Fruit fly (Drosophila melanogaster) Kc167 (cell line): ENCODE measurements around the gene CG5050.

Experiments used
- Myc ChIP-seq: fragments of >200 bp; optimal IDR thresholded peaks from 2 replicates; lab custom pipeline; 2017; ENCODE audit warnings: missing external identifiers
- Sin3A ChIP-seq: fragments of >200 bp; optimal IDR thresholded peaks from 2 replicates; lab custom pipeline; 2018; ENCODE audit warnings: missing external identifiers
- h ChIP-seq: fragments of >200 bp; optimal IDR thresholded peaks from 3 replicates; lab custom pipeline; 2018; ENCODE audit warnings: missing external identifiers
- insv ChIP-seq: fragments of >200 bp; optimal IDR thresholded peaks from 3 replicates; lab custom pipeline; 2018; ENCODE audit warnings: missing external identifiers
- psq ChIP-seq: fragments of >200 bp; optimal IDR thresholded peaks from 2 replicates; lab custom pipeline; 2017; ENCODE audit warnings: missing external identifiers
- ttk ChIP-seq: sonication (Bioruptor generic); optimal IDR thresholded peaks from 2 replicates; lab custom pipeline; 2017; ENCODE audit warnings: missing external identifiers

The CG5050 gene

DNA sequence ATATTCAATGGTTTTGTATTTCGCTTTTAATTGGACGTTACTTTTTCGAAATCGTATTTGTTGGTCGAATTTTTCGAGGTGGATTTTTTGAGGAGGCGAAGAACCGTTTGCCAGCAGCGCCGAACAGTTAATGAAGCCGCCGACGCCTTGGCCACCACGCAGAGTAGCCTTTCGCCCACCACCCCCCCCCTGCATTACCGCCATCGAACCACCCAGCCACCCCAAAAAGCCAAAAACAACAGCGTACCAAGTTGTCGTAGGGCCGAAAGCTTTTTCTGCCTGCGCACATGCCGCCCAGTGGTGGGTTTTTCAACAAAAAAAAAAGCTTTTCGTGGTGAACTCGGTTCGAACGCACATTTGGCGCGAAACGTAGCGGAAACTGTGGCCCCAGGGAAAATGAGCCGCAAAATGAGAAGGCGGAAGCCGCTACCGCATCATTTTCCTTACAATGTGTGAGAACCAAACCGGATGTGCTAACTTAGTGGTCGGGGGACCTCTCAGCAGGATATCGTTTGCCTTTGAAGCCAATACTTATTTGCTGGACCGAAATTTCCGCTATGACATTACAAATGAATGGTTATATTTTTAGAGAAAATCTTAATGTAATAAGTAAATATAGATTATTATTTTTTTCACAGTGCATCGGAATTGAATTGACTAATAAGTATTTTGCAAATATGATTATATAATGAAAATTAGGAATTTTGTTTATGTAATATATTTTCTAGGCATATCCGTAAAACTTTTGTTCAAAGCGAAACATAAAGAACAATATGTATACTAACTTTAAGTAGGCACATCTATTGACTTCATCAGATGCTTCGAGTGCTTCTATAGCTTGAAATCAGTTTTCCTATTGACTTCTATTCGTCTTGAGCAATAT lies 19.5 kb upstream of the CG5050 start, which contains the start of the genes Dif and CG5043:
Gene Dif, minus strand, starts transcription at position 132 of the 883 bp plus-strand sequence.
Gene CG5043, plus strand, starts transcription at position 833 of the 883 bp plus-strand sequence.
- TF ChIP-seq insv (lab: Kevin White, UChicago) = no peak

DNA sequence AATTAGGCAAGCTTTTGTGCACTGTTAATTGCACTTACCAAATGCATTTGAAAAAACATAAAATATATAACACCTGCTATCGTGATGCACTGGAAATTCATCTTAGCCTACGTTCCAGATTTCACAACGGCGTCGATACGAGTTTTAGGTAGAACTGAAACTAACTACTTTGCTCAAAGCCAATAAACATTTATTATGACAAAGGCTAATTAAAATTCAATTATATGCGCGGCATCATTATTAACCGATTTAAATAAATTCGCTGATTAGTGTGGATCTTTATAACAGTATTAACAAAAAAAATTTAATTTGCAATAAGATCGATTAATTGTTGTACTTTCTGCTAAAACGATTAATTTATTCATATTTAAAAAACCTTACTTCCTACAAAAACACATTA lies 16.2 kb upstream of the CG5050 start, which contains the start of gene CG33928:
Gene CG33928, minus strand, starts transcription at position 101 of the 400 bp plus-strand sequence.
- TF ChIP-seq insv (lab: Kevin White, UChicago) = no peak
- no peak for TF ChIP-seq h (lab: Kevin White, UChicago)
- no peak for TF ChIP-seq Sin3A (lab: Kevin White, UChicago)
- TF ChIP-seq psq (lab: Kevin White, UChicago) = no peak
- TF ChIP-seq Myc = no peak
- TF ChIP-seq ttk (lab: Kevin White, UChicago) = no peak

dm6 chr2L:17437594-17437993 lies 15.1 kb upstream of the CG5050 start:
- TF ChIP-seq h (lab: Kevin White, UChicago) (no peak), insv (lab: Kevin White, UChicago) (no peak), psq (lab: Kevin White, UChicago) (no peak), ttk (lab: Kevin White, UChicago) (no peak), Myc (no peak), Sin3A (lab: Kevin White, UChicago) (no peak)

DNA sequence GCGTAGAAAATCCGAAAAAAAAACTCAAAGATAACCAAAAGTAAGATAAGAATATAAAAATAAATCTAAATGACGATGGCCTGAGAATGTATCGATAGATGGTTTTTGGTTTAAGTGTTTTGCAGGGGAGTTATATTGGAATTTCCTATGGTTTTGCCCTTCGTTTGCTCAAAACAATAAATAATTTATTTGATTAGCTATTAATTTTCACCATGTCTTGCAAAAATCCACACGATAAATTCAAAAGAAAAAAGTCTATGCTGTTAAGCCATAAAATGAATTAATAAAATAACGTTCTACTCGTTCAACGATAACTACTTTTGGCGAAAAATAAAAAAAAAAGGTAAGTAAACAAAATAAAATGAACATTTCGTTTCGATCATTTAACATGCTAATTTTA lies 5.7 kb upstream of the CG5050 start:
- TF ChIP-seq Myc (no peak), psq (lab: Kevin White, UChicago) (no peak), ttk (lab: Kevin White, UChicago) (no peak), h (lab: Kevin White, UChicago) (no peak), Sin3A (lab: Kevin White, UChicago) (no peak), insv (lab: Kevin White, UChicago) (no peak)

DNA sequence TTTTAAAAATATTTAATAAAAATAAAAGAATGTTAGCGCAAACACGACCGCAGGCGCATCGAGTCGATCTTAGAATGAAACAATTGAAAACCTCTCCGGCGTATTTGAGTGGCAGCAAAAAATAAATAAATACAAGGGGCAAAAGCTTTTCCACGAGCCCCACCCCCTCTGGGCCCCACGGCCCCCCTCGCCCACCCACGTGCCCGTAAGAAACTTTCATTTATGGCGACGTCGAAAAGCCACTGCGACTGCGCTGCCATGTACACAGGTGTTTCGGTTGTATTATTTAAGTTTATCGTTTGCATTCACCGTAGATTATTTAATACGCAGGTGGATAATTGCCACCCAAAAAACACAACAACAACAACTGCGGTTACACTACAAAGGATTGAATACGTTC lies 4.3 kb upstream of the CG5050 start:
- TF ChIP-seq h (lab: Kevin White, UChicago) (no peak), ttk (lab: Kevin White, UChicago) (no peak), insv (lab: Kevin White, UChicago) (no peak), Sin3A (lab: Kevin White, UChicago) (no peak), Myc (no peak), psq (lab: Kevin White, UChicago) (no peak)

DNA sequence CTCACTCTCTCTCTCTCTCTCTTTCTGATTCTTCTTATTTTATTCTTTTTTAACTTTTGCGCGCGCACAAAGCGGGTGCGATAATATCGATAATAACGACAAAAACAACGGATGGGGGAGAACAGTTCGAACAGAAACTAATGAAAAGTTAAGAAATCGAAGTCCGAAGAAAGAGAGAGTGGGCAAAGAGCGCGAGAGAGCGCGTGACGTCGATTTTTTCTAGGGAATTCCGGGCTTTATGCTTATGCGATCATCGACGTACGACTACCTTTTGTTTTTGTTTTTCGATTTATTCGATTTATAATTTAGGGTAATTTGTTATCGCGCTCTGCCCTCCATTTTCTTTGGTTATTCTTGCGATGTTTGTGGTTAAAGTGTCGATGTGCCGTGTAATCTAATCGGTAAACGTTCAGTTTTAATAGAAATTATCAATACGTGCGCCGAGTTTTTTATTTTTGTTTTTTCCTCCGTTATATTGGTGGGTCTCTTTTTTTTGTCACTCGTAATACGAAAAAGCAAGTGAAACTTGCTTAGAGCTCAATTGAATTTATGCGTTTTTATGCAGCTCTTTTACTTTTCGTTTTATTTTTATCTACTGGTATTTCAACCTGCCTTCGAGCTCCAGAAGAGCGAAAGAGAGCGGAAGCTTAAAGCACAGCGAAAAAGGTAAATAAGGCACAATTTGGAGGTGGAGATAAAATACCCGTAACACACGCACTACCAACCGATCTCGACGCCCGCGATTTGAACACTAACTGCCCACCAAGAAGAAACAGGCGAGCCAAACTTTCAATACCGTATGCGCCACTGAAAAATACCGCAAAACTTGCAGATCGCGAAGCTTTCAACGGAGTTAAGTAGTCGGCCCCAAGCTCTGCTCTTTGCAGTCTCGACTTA lies 2.9 kb upstream of the CG5050 start, which contains the start of gene dl:
Gene dl, minus strand, starts transcription at position 757 of the 897 bp plus-strand sequence.
- TF ChIP-seq ttk (lab: Kevin White, UChicago) = no peak
- no peak for TF ChIP-seq insv (lab: Kevin White, UChicago)
- no peak for TF ChIP-seq Sin3A (lab: Kevin White, UChicago)
- no peak for TF ChIP-seq Myc

DNA sequence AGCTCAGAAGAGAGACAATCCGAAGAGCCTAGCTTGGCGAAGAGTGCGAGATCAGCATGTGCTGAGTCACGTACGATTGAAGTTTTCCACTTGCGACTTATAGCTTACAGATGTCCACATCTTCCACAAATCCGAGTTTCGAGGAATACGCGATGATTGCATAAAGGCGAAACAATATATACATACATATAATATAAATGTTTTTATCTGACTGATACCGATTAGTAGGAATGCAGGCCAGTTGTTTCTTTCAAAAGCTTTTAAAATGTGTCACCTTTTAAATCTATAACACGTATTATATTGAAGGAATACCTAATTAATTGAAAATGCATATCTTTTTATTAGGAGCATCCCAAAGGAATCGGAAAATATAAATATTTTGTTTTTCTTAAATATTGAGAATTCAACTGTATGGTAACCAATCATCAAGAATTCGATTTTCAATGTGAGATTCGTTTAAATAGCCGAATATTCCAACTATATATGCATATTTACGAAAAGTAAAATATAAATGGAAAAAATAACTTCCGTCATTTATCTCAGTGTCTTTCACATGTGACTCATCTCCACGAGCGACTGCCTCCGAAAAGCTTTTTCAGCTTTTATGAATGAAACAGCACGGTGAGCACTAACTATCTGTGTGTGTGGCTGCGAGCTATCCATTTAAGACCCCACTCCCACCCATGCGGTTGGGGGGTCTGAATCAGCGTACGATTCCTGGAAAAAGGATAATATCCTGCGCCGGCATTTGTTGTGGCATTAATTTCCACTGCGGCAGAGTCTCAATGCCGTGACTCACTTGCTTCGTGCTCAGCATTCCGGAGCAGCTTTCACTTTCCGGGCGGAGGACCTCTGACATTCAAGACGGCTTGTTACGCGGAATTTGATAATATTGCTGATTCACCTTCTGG lies 2.0 kb upstream of the CG5050 start:
- no peak for TF ChIP-seq Sin3A (lab: Kevin White, UChicago)
- TF ChIP-seq insv (lab: Kevin White, UChicago) = no peak
- no peak for TF ChIP-seq psq (lab: Kevin White, UChicago)
- no peak for TF ChIP-seq h (lab: Kevin White, UChicago)
- no peak for TF ChIP-seq ttk (lab: Kevin White, UChicago)
- TF ChIP-seq Myc = no peak

DNA sequence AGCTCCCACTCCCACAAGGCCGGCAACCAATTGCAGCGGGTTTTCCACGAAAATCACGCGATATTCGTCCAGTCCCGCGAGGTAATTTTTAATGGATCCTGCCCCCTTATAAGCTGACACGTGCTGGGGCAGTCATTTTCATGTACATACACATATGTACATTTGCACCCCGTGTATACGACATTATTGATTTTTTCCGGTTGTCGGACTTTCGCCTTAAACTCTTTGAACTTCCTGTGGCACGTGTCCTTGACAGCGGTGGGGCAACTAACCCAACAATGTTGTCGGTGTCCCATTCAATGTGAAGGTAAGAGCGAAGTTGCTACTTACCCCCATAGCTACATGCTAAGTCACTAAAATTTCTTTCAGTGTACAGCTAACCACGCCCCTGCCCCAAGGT lies 640 bp upstream of the CG5050 start:
- TF ChIP-seq insv (lab: Kevin White, UChicago) = no peak
- no peak for TF ChIP-seq h (lab: Kevin White, UChicago)
- TF ChIP-seq ttk (lab: Kevin White, UChicago) = no peak
- no peak for TF ChIP-seq Myc
- no peak for TF ChIP-seq psq (lab: Kevin White, UChicago)
- no peak for TF ChIP-seq Sin3A (lab: Kevin White, UChicago)

DNA sequence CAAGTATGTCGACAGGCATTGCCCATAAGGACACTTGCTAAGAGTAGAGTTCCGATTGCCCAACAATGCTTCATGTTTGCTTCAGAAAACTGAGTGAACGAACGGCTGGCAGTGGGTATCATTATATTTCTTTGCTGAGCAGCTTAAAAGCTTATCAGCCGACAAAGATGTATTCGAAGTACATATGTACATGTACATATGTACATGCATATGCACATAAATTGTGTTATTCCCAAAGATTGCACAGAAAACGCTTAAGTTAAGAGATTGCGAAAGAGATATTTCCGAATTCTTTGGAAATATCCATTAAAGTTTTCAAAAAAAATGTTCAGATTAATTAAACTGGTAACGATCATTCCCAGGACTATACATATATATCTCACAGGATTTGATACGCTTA lies 3.1 kb downstream of the CG5050 start, which contains the start of gene SPH93:
Gene SPH93, minus strand, starts transcription at position 101 of the 400 bp plus-strand sequence.
- TF ChIP-seq Sin3A (lab: Kevin White, UChicago) (no peak), insv (lab: Kevin White, UChicago) (no peak), psq (lab: Kevin White, UChicago) (no peak), h (lab: Kevin White, UChicago) (no peak), ttk (lab: Kevin White, UChicago) (no peak), Myc (no peak)

dm6 chr2L:17457944-17458343 lies 5.2 kb downstream of the CG5050 start, which contains the start of gene CG18563:
CG18563 (minus strand) TSS chr2L:17458044.
- no peak for TF ChIP-seq ttk (lab: Kevin White, UChicago)
- TF ChIP-seq h (lab: Kevin White, UChicago) = no peak
- TF ChIP-seq Myc = no peak
- no peak for TF ChIP-seq Sin3A (lab: Kevin White, UChicago)
- TF ChIP-seq insv (lab: Kevin White, UChicago) = no peak
- TF ChIP-seq psq (lab: Kevin White, UChicago) = no peak
